Fruit fly (Drosophila melanogaster): ENCODE measurements around the gene wcy.

DNA sequence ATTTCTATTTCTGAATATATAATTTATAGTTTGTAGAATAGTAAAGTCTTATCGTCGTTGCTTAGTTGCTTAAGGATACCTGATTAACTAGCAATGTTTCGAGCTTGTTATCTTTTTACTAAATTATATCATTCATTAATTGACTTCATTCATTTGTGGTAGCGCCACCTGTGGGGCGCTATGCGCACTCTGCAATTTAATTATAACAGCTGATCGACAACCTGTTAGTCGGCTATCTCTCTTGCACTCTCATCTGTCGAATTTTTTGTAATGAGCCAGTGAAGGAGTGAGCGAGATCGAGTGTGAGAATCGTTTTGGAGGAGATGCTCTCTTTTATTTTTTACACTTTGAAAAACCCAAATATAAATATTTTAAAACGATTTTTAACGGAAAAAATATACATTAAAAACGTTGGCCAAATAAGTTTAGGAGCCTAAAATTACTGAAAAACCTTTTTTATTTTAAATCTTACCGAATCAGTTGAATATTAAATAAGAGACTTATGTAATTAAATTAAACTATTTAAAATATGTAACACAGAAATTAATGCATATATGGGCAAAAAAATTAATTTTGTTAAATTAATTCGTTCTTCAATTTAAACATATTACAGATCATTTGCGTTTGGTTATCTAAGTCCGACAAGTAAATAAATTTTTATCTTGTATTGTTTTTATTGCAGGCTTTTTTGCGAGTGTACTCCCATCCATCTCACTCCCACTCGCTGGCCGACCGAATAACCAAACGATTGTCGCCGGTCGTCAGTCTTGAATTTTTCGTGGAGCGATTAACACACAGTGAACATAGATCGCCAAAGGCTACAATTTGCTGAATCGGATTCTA, 13.6 kb upstream of the wcy start, which contains the start of the genes CG16700 and CG4991:
- TF ChIP-seq CTCF (optimal IDR thresholded peaks at IDR 0.05) = peak; percentile 78 to 87
- TF ChIP-seq CG8478 (optimal IDR thresholded peaks at IDR 0.05) = no peak

Measured in S2 (cell line).